Worm (Caenorhabditis elegans): ENCODE results near the gene R09A8.5.
"Not testable (repeated sequence)": the region's sequence is repeated elsewhere in the genome, so short reads cannot be mapped to it uniquely, and the experiment has no call there.

DNA sequence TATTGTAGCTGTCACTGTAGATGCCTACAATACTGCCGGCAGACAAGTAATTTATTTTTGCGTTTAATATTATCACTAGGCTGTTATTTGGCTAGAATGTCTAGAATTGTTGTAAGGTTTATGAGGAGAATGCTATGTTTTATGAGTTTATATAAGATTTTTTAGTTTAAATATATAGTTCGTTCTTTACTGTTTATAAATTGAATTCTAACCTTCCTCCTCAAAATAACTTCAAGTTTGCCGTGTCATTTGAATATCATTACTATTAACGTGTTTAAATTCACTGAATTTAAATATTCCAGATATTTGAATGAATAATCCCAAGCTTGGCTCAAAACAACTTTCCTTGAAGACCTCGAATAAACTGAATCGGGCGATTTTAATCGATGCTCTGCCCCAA lies 26.9 kb downstream of the R09A8.5 start, which contains the start of gene R09A8.1:
- TF ChIP-seq flt-1 (GFP tag; IDR thresholded peaks at IDR 0.05); klf-2 (GFP tag; conservative IDR thresholded peaks at IDR 0.05); ref-1 (GFP tag; conservative IDR thresholded peaks at IDR 0.05); med-1 (GFP tag; optimal IDR thresholded peaks at IDR 0.05; ENCODE audit: insufficient read depth); T22C8.4 (GFP tag; IDR thresholded peaks at IDR 0.05); cog-1 (tag; optimal IDR thresholded peaks at IDR 0.05); ztf-23 (GFP tag; IDR thresholded peaks at IDR 0.05); tab-1 (GFP tag; IDR thresholded peaks at IDR 0.05): not testable (repeated sequence)
